Fruit fly (Drosophila melanogaster) whole organism, embryonic: ENCODE data around the gene CG18649.

Experiments used
- Antp ChIP-seq: fragments of 200-800 bp; sonication (Bioruptor generic); optimal IDR thresholded peaks from 3 replicates; lab custom pipeline; 2016; ENCODE audit warnings: missing biosample characterization, missing genetic modification characterization
- CG10543 ChIP-seq: fragments of 200-800 bp; sonication (Bioruptor generic); optimal IDR thresholded peaks from 3 replicates; lab custom pipeline; 2017; ENCODE audit warnings: missing biosample characterization, mild to moderate bottlenecking, missing genetic modification characterization, moderate library complexity
- CG11504 ChIP-seq: fragments of 200-800 bp; sonication (Bioruptor generic); optimal IDR thresholded peaks from 3 replicates; lab custom pipeline; 2019; ENCODE audit warnings: missing biosample characterization, mild to moderate bottlenecking, missing genetic modification characterization, moderate library complexity
- CG11723 ChIP-seq: fragments of 200-800 bp; sonication (Bioruptor generic); optimal IDR thresholded peaks from 2 replicates; lab custom pipeline; 2017; ENCODE audit warnings: missing biosample characterization, mild to moderate bottlenecking, missing genetic modification characterization
- CG12769 ChIP-seq: fragments of 200-800 bp; sonication (Bioruptor generic); optimal IDR thresholded peaks from 2 replicates; lab custom pipeline; 2019; ENCODE audit warnings: missing biosample characterization, mild to moderate bottlenecking, missing genetic modification characterization, moderate library complexity
- CG13287 ChIP-seq: fragments of 200-800 bp; sonication (Bioruptor generic); IDR thresholded peaks from 2 replicates; pipeline ENCODE4 v1.3.6; 2022; ENCODE audit warnings: missing biosample characterization, missing genetic modification characterization; ENCODE audit not compliant: partially characterized antibody
- CG13296 ChIP-seq: fragments of 200-800 bp; sonication (Bioruptor generic); optimal IDR thresholded peaks from 3 replicates; lab custom pipeline; 2018; ENCODE audit warnings: missing biosample characterization, mild to moderate bottlenecking, missing genetic modification characterization
- CG15601 ChIP-seq: fragments of 200-800 bp; sonication (Bioruptor generic); optimal IDR thresholded peaks from 3 replicates; lab custom pipeline; 2019; ENCODE audit warnings: missing biosample characterization, mild to moderate bottlenecking, missing genetic modification characterization, moderate library complexity
- CG31365 ChIP-seq: fragments of 200-800 bp; sonication (Bioruptor generic); optimal IDR thresholded peaks from 2 replicates; lab custom pipeline; 2018; ENCODE audit warnings: missing biosample characterization, mild to moderate bottlenecking, missing genetic modification characterization
- CG31441 ChIP-seq: fragments of 200-800 bp; sonication (Bioruptor generic); IDR thresholded peaks from 2 replicates; pipeline ENCODE4 v1.3.6; 2022; ENCODE audit warnings: missing biosample characterization, missing genetic modification characterization
- CG4424 ChIP-seq: fragments of 200-800 bp; sonication (Bioruptor generic); optimal IDR thresholded peaks from 3 replicates; lab custom pipeline; 2016; ENCODE audit warnings: missing biosample characterization, missing genetic modification characterization
- CG4854 ChIP-seq: fragments of 200-800 bp; sonication (Bioruptor generic); optimal IDR thresholded peaks from 2 replicates; lab custom pipeline; 2016; ENCODE audit warnings: missing biosample characterization, missing genetic modification characterization, inconsistent platforms
- CG6791 ChIP-seq: fragments of 200-800 bp; sonication (Bioruptor generic); IDR thresholded peaks from 3 replicates; pipeline ENCODE4 v1.3.6; 2022; ENCODE audit warnings: missing biosample characterization, missing genetic modification characterization; ENCODE audit not compliant: partially characterized antibody
- CG7786 ChIP-seq: fragments of 200-800 bp; sonication (Bioruptor generic); optimal IDR thresholded peaks from 2 replicates; lab custom pipeline; 2016; ENCODE audit warnings: missing biosample characterization, missing genetic modification characterization
- CG8359 ChIP-seq: fragments of 200-800 bp; sonication (Bioruptor generic); optimal IDR thresholded peaks from 2 replicates; lab custom pipeline; 2017; ENCODE audit warnings: missing biosample characterization, mild to moderate bottlenecking, missing genetic modification characterization, borderline replicate concordance
- Dek ChIP-seq: fragments of 200-800 bp; sonication (Bioruptor generic); optimal IDR thresholded peaks from 3 replicates; lab custom pipeline; 2019; ENCODE audit warnings: missing biosample characterization, mild to moderate bottlenecking, missing genetic modification characterization, moderate library complexity
- H15 ChIP-seq: fragments of 200-800 bp; sonication (Bioruptor generic); IDR thresholded peaks from 3 replicates; pipeline ENCODE4 v1.3.6; 2022; ENCODE audit warnings: missing biosample characterization, missing genetic modification characterization
- HLH54F ChIP-seq: fragments of 200-800 bp; sonication (Bioruptor generic); optimal IDR thresholded peaks from 3 replicates; lab custom pipeline; 2016; ENCODE audit warnings: missing biosample characterization, missing genetic modification characterization
- HmgD ChIP-seq: fragments of 200-800 bp; sonication (Bioruptor generic); optimal IDR thresholded peaks from 3 replicates; lab custom pipeline; 2016; ENCODE audit warnings: missing biosample characterization, missing genetic modification characterization
- Hr39 ChIP-seq: fragments of >200 bp; optimal IDR thresholded peaks from 2 replicates; lab custom pipeline; 2017
- Max ChIP-seq: fragments of 200-800 bp; sonication (Bioruptor generic); optimal IDR thresholded peaks from 2 replicates; lab custom pipeline; 2016; ENCODE audit warnings: missing biosample characterization, mild to moderate bottlenecking, missing genetic modification characterization
- Med ChIP-seq: fragments of 200-800 bp; sonication (Bioruptor generic); peaks from one replicate; lab custom pipeline; 2016; ENCODE audit warnings: missing biosample characterization, missing genetic modification characterization, mild to moderate bottlenecking, inconsistent platforms, moderate library complexity
- Myb ChIP-seq: fragments of 200-800 bp; sonication (Bioruptor generic); optimal IDR thresholded peaks from 2 replicates; lab custom pipeline; 2016; ENCODE audit warnings: missing biosample characterization, missing genetic modification characterization
- NFAT ChIP-seq: fragments of 200-800 bp; sonication (Bioruptor generic); IDR thresholded peaks from 2 replicates; pipeline ENCODE4 v1.3.6; 2022; ENCODE audit warnings: missing biosample characterization, missing genetic modification characterization
- Opbp ChIP-seq: fragments of 200-800 bp; sonication (Bioruptor generic); IDR thresholded peaks from 3 replicates; pipeline ENCODE4 v1.3.6; 2022; ENCODE audit warnings: missing biosample characterization, missing genetic modification characterization; ENCODE audit not compliant: partially characterized antibody
- Optix ChIP-seq: fragments of 200-800 bp; sonication (Bioruptor generic); IDR thresholded peaks from 3 replicates; pipeline ENCODE4 v1.3.6; 2022; ENCODE audit warnings: missing biosample characterization, missing genetic modification characterization
- ab ChIP-seq: fragments of 200-800 bp; sonication (Bioruptor generic); optimal IDR thresholded peaks from 2 replicates; lab custom pipeline; 2016; ENCODE audit warnings: missing biosample characterization, missing genetic modification characterization
- abd-A ChIP-seq: fragments of 200-800 bp; sonication (Bioruptor generic); optimal IDR thresholded peaks from 3 replicates; lab custom pipeline; 2019; ENCODE audit warnings: missing biosample characterization, mild to moderate bottlenecking, missing genetic modification characterization, moderate library complexity
- btn ChIP-seq: fragments of 200-800 bp; sonication (Bioruptor generic); optimal IDR thresholded peaks from 2 replicates; lab custom pipeline; 2016; ENCODE audit warnings: missing biosample characterization, missing genetic modification characterization
- cas ChIP-seq: fragments of 200-800 bp; sonication (Bioruptor generic); IDR thresholded peaks from 2 replicates; pipeline ENCODE4 v1.3.6; 2022; ENCODE audit warnings: missing biosample characterization, missing genetic modification characterization
- chinmo ChIP-seq: fragments of 200-800 bp; sonication (Bioruptor generic); IDR thresholded peaks from 4 replicates; pipeline ENCODE4 v1.3.6; 2022; ENCODE audit warnings: missing biosample characterization, missing genetic modification characterization; ENCODE audit not compliant: partially characterized antibody
- exex ChIP-seq: fragments of 200-800 bp; sonication (Bioruptor generic); optimal IDR thresholded peaks from 4 replicates; lab custom pipeline; 2018; ENCODE audit warnings: missing biosample characterization, mild to moderate bottlenecking, missing genetic modification characterization, moderate library complexity
- ftz-f1 ChIP-seq: fragments of 200-800 bp; sonication (Bioruptor generic); optimal IDR thresholded peaks from 2 replicates; lab custom pipeline; 2016; ENCODE audit warnings: missing biosample characterization, missing genetic modification characterization
- fu2 ChIP-seq: fragments of 200-800 bp; sonication (Bioruptor generic); optimal IDR thresholded peaks from 2 replicates; lab custom pipeline; 2016; ENCODE audit warnings: missing biosample characterization, missing genetic modification characterization
- gcm ChIP-seq: fragments of 200-800 bp; sonication (Bioruptor generic); optimal IDR thresholded peaks from 2 replicates; lab custom pipeline; 2019; ENCODE audit warnings: missing biosample characterization, mild to moderate bottlenecking, missing genetic modification characterization, moderate library complexity
- gfzf ChIP-seq: fragments of 200-800 bp; sonication (Bioruptor generic); optimal IDR thresholded peaks from 2 replicates; lab custom pipeline; 2016; ENCODE audit warnings: missing biosample characterization, mild to moderate bottlenecking, missing genetic modification characterization, moderate library complexity
- hth ChIP-seq: fragments of >200 bp; optimal IDR thresholded peaks from 2 replicates; lab custom pipeline; 2017; ENCODE audit warnings: inconsistent platforms
- kah ChIP-seq: fragments of 200-800 bp; sonication (Bioruptor generic); optimal IDR thresholded peaks from 2 replicates; lab custom pipeline; 2018; ENCODE audit warnings: missing biosample characterization, mild to moderate bottlenecking, missing genetic modification characterization
- lbe ChIP-seq: fragments of 200-800 bp; sonication (Bioruptor generic); optimal IDR thresholded peaks from 2 replicates; lab custom pipeline; 2016; ENCODE audit warnings: missing biosample characterization, mild to moderate bottlenecking, missing genetic modification characterization
- nau ChIP-seq: fragments of 200-800 bp; sonication (Bioruptor generic); optimal IDR thresholded peaks from 3 replicates; lab custom pipeline; 2017; ENCODE audit warnings: missing biosample characterization, mild to moderate bottlenecking, missing genetic modification characterization, missing genetic modification reagents
- nerfin-1 ChIP-seq: fragments of 200-800 bp; sonication (Bioruptor generic); optimal IDR thresholded peaks from 3 replicates; lab custom pipeline; 2019; ENCODE audit warnings: missing biosample characterization, mild to moderate bottlenecking, missing genetic modification characterization, moderate library complexity
- nerfin-2 ChIP-seq: fragments of 200-800 bp; sonication (Bioruptor generic); IDR thresholded peaks from 2 replicates; pipeline ENCODE4 v1.3.6; 2022; ENCODE audit warnings: missing biosample characterization, missing genetic modification characterization; ENCODE audit not compliant: partially characterized antibody
- org-1 ChIP-seq: fragments of 200-800 bp; sonication (Bioruptor generic); optimal IDR thresholded peaks from 2 replicates; lab custom pipeline; 2017; ENCODE audit warnings: missing biosample characterization, missing genetic modification characterization
- pan ChIP-seq, 4 experiments: fragments of >200 bp in 3 of 4; fragments of 200-800 bp in 1 of 4; sonication (Bioruptor generic) in 1 of 4; optimal IDR thresholded peaks in 3 of 4; IDR thresholded peaks in 1 of 4; 2 replicates each; pipeline versions ENCODE4 v1.3.6 to Lab custom; 2017 to 2022; ENCODE audit warnings: missing biosample characterization in 2 of 4, missing genetic modification characterization in 2 of 4, mixed read lengths in 1 of 4
- sc ChIP-seq, 3 experiments: fragments of >200 bp in 2 of 3; fragments of 200-800 bp in 1 of 3; sonication (Bioruptor generic) in 1 of 3; optimal IDR thresholded peaks; 2 replicates in 2 of 3; 3 replicates in 1 of 3; lab custom pipeline; 2017; ENCODE audit warnings: mild to moderate bottlenecking in 1 of 3, missing biosample characterization in 1 of 3, missing genetic modification characterization in 1 of 3, missing genetic modification reagents in 1 of 3
- sd ChIP-seq: fragments of 200-800 bp; sonication (Bioruptor generic); optimal IDR thresholded peaks from 3 replicates; lab custom pipeline; 2018; ENCODE audit warnings: missing biosample characterization, mild to moderate bottlenecking, missing genetic modification characterization, moderate library complexity
- sens ChIP-seq: fragments of 200-800 bp; sonication (Bioruptor generic); peaks from one replicate; lab custom pipeline; 2016; ENCODE audit warnings: missing biosample characterization, missing genetic modification characterization
- sim ChIP-seq: fragments of 200-800 bp; sonication (Bioruptor generic); IDR thresholded peaks from 2 replicates; pipeline ENCODE4 v1.3.6; 2022; ENCODE audit warnings: missing biosample characterization, missing genetic modification characterization
- sug ChIP-seq: fragments of 200-800 bp; optimal IDR thresholded peaks from 2 replicates; lab custom pipeline; 2019; ENCODE audit warnings: missing biosample characterization, mild to moderate bottlenecking, missing genetic modification characterization, moderate library complexity

The CG18649 gene

DNA sequence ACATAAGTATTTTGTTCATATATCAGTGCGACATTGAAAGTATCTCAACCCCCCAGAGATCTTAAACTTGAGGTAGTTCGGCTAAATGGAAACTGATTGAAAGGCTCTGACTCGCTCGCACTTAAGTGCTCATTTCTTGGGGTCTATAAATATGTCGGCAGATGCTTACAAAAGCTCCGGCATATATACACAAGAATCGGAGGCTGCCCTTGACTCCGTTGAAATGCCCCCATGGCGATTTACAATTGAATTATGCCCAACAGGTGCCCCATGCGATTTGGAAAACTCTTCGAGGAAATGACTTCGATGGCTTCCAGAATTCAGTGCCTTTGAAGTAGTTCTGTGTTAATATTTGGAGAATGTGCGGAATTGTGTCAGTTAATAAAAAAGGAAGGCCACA lies 19.7 kb upstream of the CG18649 start:
- peak; percentile 64 for TF ChIP-seq CG15601
- TF ChIP-seq sens (GFP tag; lab: Kevin White, UChicago), result peak; percentile 30
- no peak for TF ChIP-seq pan (optimal IDR thresholded peaks at IDR 0.05; lab: Kevin White, UChicago)
- no peak for TF ChIP-seq pan (GFP tag; optimal IDR thresholded peaks at IDR 0.05 in 1 of 2, IDR thresholded peaks at IDR 0.05 in 1 of 2)
- TF ChIP-seq kah (GFP tag; lab: Kevin White, UChicago), result peak; percentile 83
- peak; percentile 64 for TF ChIP-seq CG12769 (tag; lab: Kevin White, UChicago)
- peak; percentile 70 for TF ChIP-seq ftz-f1 (GFP tag; lab: Kevin White, UChicago)
- TF ChIP-seq CG10543 (GFP tag; lab: Kevin White, UChicago), result peak; percentile 41
- no peak for TF ChIP-seq CG7786 (GFP tag; lab: Kevin White, UChicago)
- TF ChIP-seq cas (GFP tag; lab: Robert Waterston, UW), result no peak
- peak; percentile 97 for TF ChIP-seq sd (tag; lab: Kevin White, UChicago)
- TF ChIP-seq nau (GFP tag; lab: Kevin White, UChicago), result peak; percentile 94
- TF ChIP-seq NFAT (GFP tag; lab: Robert Waterston, UW), result no peak
- TF ChIP-seq fu2 (GFP tag; lab: Kevin White, UChicago), result no peak
- no peak for TF ChIP-seq Dek (tag; lab: Kevin White, UChicago)
- peak; percentile 2 for TF ChIP-seq org-1 (GFP tag; lab: Kevin White, UChicago)
- no peak for TF ChIP-seq Max
- TF ChIP-seq CG6791 (GFP tag; lab: Robert Waterston, UW), result no peak
- 0 out of 4 replicates have a peak, but pooled peaks have one; percentile 57 for TF ChIP-seq chinmo (GFP tag; lab: Robert Waterston, UW)
- TF ChIP-seq abd-A, result peak; percentile 88
- no peak for TF ChIP-seq CG31441 (GFP tag; lab: Robert Waterston, UW)
- TF ChIP-seq CG11723 (GFP tag; lab: Kevin White, UChicago), result no peak
- peak; percentile 44 for TF ChIP-seq sug (tag; lab: Kevin White, UChicago)
- TF ChIP-seq, all 482 proteins: peak for 12

- no peak for TF ChIP-seq hth (lab: Kevin White, UChicago)
- TF ChIP-seq gcm, result peak; percentile 11
- TF ChIP-seq HmgD, result peak; percentile 0
- peak; percentile 42 for TF ChIP-seq CG13287 (GFP tag; lab: Robert Waterston, UW)
- TF ChIP-seq CG4854 (GFP tag; lab: Kevin White, UChicago), result no peak
- TF ChIP-seq sc (optimal IDR thresholded peaks at IDR 0.05; lab: Kevin White, UChicago), result no peak
- TF ChIP-seq sc (GFP tag; optimal IDR thresholded peaks at IDR 0.05; lab: Kevin White, UChicago), result no peak
- no peak for TF ChIP-seq nerfin-1 (tag; lab: Kevin White, UChicago)
- TF ChIP-seq sd (tag; lab: Kevin White, UChicago), result no peak
- no peak for TF ChIP-seq CG4424 (GFP tag; lab: Kevin White, UChicago)
- TF ChIP-seq CG11504, result peak; percentile 71
- TF ChIP-seq CG13296 (GFP tag; lab: Kevin White, UChicago), result no peak
- TF ChIP-seq btn (GFP tag; lab: Kevin White, UChicago), result no peak
- no peak for TF ChIP-seq Dek (tag; lab: Kevin White, UChicago)
- peak; percentile 25 for TF ChIP-seq gfzf (GFP tag; lab: Kevin White, UChicago)
- no peak for TF ChIP-seq Antp (GFP tag; lab: Kevin White, UChicago)
- 0 out of 2 replicates have a peak, but pooled peaks have one; percentile 25 for TF ChIP-seq nerfin-2
- TF ChIP-seq Optix (GFP tag; lab: Robert Waterston, UW), result no peak
- no peak for TF ChIP-seq HLH54F (GFP tag; lab: Kevin White, UChicago)
- no peak for TF ChIP-seq Hr39
- TF ChIP-seq ab (GFP tag; lab: Kevin White, UChicago), result no peak
- no peak for TF ChIP-seq CG8359
- TF ChIP-seq lbe (GFP tag; lab: Kevin White, UChicago), result no peak
- TF ChIP-seq exex (tag; lab: Kevin White, UChicago), result no peak
- no peak for TF ChIP-seq nau (GFP tag; lab: Kevin White, UChicago)
- no peak for TF ChIP-seq sim (GFP tag; lab: Robert Waterston, UW)
- peak; percentile 97 for TF ChIP-seq Myb (GFP tag; lab: Kevin White, UChicago)
- TF ChIP-seq Med (GFP tag; lab: Kevin White, UChicago), result no peak
- peak; percentile 3 for TF ChIP-seq CG31365 (tag; lab: Kevin White, UChicago)
- no peak for TF ChIP-seq H15 (GFP tag; lab: Robert Waterston, UW)
- no peak for TF ChIP-seq Opbp (GFP tag; lab: Robert Waterston, UW)
Measured at dm6 chr3L:15072149-15072548, 18.2 kb upstream of the CG18649 start.
